Fruit fly (Drosophila melanogaster) whole organism, adult: Measurements from ENCODE around the gene RpL9.

Source experiments
- CG11617 ChIP-seq: fragments of 200-800 bp; sonication (Bioruptor generic); optimal IDR thresholded peaks from 2 replicates; lab custom pipeline; 2017; ENCODE audit warnings: mild to moderate bottlenecking, missing biosample characterization, missing genetic modification reagents, missing genetic modification characterization
- CG14711 ChIP-seq: fragments of 200-800 bp; sonication (Bioruptor generic); optimal IDR thresholded peaks from 2 replicates; lab custom pipeline; 2018; ENCODE audit warnings: missing biosample characterization, mild to moderate bottlenecking, missing genetic modification characterization, moderate library complexity
- CG5204 ChIP-seq: fragments of 200-800 bp; sonication (Bioruptor generic); optimal IDR thresholded peaks from 2 replicates; lab custom pipeline; 2016; ENCODE audit warnings: missing biosample characterization, missing genetic modification characterization
- CG7045 ChIP-seq: fragments of 200-800 bp; sonication (Bioruptor generic); optimal IDR thresholded peaks from 2 replicates; lab custom pipeline; 2017; ENCODE audit warnings: missing biosample characterization, mild to moderate bottlenecking, missing genetic modification characterization
- CG7101 ChIP-seq: fragments of 200-800 bp; sonication (Bioruptor generic); optimal IDR thresholded peaks from 2 replicates; lab custom pipeline; 2018; ENCODE audit warnings: missing biosample characterization, mild to moderate bottlenecking, missing genetic modification characterization, moderate library complexity
- Clk ChIP-seq: fragments of 200-800 bp; sonication (Bioruptor generic); optimal IDR thresholded peaks from 2 replicates; lab custom pipeline; 2017; ENCODE audit warnings: missing biosample characterization, missing genetic modification characterization
- Hr96 ChIP-seq: fragments of 200-800 bp; sonication (Bioruptor generic); optimal IDR thresholded peaks from 2 replicates; lab custom pipeline; 2016; ENCODE audit warnings: missing biosample characterization, missing genetic modification characterization
- Mnt ChIP-seq: fragments of 200-800 bp; sonication (Bioruptor generic); optimal IDR thresholded peaks from 2 replicates; lab custom pipeline; 2016; ENCODE audit warnings: missing biosample characterization, mild to moderate bottlenecking, missing genetic modification characterization
- cnc ChIP-seq, 2 experiments: fragments of >200 bp; optimal IDR thresholded peaks; 2 replicates each; lab custom pipeline; 2017
- kay ChIP-seq: fragments of 200-800 bp; sonication (Bioruptor generic); peaks from one replicate; lab custom pipeline; 2016; ENCODE audit warnings: missing biosample characterization, missing genetic modification characterization, borderline replicate concordance
- ovo ChIP-seq: fragments of 200-800 bp; sonication (Bioruptor generic); optimal IDR thresholded peaks from 2 replicates; lab custom pipeline; 2016; ENCODE audit warnings: missing biosample characterization, missing genetic modification characterization
- pad ChIP-seq: fragments of 200-800 bp; sonication (Bioruptor generic); optimal IDR thresholded peaks from 3 replicates; lab custom pipeline; 2017; ENCODE audit warnings: missing biosample characterization, missing genetic modification characterization, mild to moderate bottlenecking, moderate library complexity, missing genetic modification reagents
- toe ChIP-seq: fragments of 200-800 bp; sonication (Bioruptor generic); optimal IDR thresholded peaks from 2 replicates; lab custom pipeline; 2016; ENCODE audit warnings: missing biosample characterization, missing genetic modification characterization

- TF ChIP-seq toe (GFP tag; lab: Kevin White, UChicago) = peak; percentile 27
- TF ChIP-seq CG5204 = peak; percentile 56
- peak; percentile 34 for TF ChIP-seq pad (GFP tag; lab: Kevin White, UChicago)
- no peak for TF ChIP-seq Clk (GFP tag; lab: Kevin White, UChicago)
- peak; percentile 63 for TF ChIP-seq CG11617 (GFP tag; lab: Kevin White, UChicago)
- peak; percentile 46 for TF ChIP-seq CG7045 (GFP tag; lab: Kevin White, UChicago)
- TF ChIP-seq Hr96 (GFP tag; lab: Kevin White, UChicago) = peak; percentile 29
- peak; percentile 47 for TF ChIP-seq CG7101 (tag; lab: Kevin White, UChicago)
- TF ChIP-seq CG14711 = peak; percentile 22
- TF ChIP-seq ovo (GFP tag; lab: Kevin White, UChicago) = peak; percentile 50
- peak; percentile 89 for TF ChIP-seq kay (GFP tag; lab: Kevin White, UChicago)
- peak; percentile 16 for TF ChIP-seq Mnt (GFP tag; lab: Kevin White, UChicago)
- no peak for TF ChIP-seq cnc (optimal IDR thresholded peaks at IDR 0.05; lab: Kevin White, UChicago)
Observed at dm6 chr2L:11044678-11045466, 40.9 kb upstream of the RpL9 start.
